Fruit fly (Drosophila melanogaster) S2 (cell line): ENCODE data around the gene Exo70.

Source experiments
- CG8478 ChIP-seq: fragments of >200 bp; optimal IDR thresholded peaks from 2 replicates; lab custom pipeline; 2018
- CTCF ChIP-seq, 2 experiments: fragments of >200 bp; optimal IDR thresholded peaks; 2 replicates each; lab custom pipeline; 2018

DNA sequence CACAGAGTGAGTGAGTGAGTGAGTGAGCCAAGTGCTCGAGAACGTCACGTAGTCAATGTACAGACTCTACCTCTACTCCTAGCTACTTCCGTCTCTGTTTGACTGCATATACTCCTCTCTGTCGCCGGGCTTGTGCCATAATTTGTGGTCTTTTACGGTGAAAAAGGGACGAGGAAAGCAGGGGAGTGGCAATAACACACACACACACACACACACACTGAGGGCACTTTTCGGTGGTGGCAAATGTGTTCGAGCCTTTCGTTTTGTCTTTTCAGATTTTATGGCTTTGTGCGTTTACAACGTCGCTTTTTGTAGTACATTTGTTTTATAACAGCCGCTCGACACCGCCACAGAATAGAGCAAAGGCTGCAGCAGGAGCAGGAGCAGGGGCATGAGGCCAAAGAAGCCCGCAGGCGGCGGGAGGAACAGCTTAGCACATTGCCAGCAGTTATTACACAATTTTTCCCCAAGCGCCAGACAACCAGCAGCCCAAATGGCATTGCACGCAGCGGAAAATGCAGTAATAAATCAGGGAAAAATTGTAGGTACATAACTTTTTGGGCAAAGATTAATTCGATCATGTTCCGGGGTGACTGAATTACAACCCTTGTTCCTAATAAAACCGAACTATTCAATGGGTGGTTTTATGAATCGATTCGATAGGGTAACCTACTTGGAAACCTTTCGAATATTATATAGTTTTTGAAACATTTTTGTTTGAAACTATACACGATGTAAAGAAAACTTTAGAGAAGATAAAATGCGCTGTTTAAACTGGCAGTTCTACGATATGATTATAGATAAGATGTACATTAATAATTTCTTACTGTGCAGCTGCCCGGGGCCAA, 47.3 kb downstream of the Exo70 start:
- TF ChIP-seq CTCF (optimal IDR thresholded peaks at IDR 0.05; lab: Kevin White, UChicago) (no peak), CG8478 (lab: Kevin White, UChicago) (no peak)
